Worm (Caenorhabditis elegans): ENCODE data around the gene unc-32.

unc-32 gene

DNA sequence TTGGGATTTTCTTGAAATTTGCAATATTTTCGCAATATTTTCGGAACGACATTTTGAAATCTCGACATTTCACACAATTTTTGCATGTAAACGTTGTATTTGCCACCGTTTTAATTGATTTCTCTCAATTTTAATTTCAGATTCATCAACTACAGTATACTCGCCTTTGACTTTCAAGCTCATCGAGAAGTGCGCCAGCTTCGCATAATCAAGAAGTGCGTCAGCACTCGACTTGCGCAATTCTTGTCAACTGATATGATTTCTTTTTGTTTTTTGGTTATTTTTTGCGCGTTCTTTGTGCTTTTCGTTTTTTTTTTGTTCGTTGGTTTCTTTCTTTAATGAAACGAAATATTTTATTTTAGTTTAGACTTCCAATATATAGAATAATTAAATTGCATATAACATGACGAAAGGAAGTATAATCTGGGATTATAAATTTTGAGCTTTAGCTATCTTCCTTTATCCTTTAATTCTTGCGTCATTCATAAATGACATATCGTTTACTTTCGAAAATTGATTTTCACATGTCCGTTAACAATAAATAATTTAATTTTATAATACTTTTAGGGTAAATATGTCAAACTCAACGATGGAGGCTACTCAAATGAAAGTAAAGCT lies 18.1 kb upstream of the unc-32 start, which contains the start of gene famh-136 (continued):
- TF ChIP-seq nhr-237 (tag; optimal IDR thresholded peaks at IDR 0.05) (no peak), fkh-10 (GFP tag; optimal IDR thresholded peaks at IDR 0.05) (peak; percentile 37), egl-43 (GFP tag; IDR thresholded peaks at IDR 0.05) (no peak), cey-2 (tag; optimal IDR thresholded peaks at IDR 0.05; ENCODE audit: borderline replicate concordance, insufficient read depth) (no peak), lir-3 (tag; optimal IDR thresholded peaks at IDR 0.05) (no peak), pha-4 (GFP tag; IDR thresholded peaks at IDR 0.05) (peak; percentile 76), pha-4 (tag; optimal IDR thresholded peaks at IDR 0.05) (peak; percentile 89), nhr-76 (tag; optimal IDR thresholded peaks at IDR 0.05) (no peak), R02D3.7 (tag; optimal IDR thresholded peaks at IDR 0.05) (no peak), ces-1 (GFP tag; optimal IDR thresholded peaks at IDR 0.05) (no peak), ztf-7 (tag; optimal IDR thresholded peaks at IDR 0.05) (peak; percentile 64), lin-39 (tag; optimal IDR thresholded peaks at IDR 0.05) (no peak), nhr-41 (GFP tag; IDR thresholded peaks at IDR 0.05) (no peak), T20F7.1 (GFP tag; optimal IDR thresholded peaks at IDR 0.05) (peak; percentile 82), mxl-2 (GFP tag; conservative IDR thresholded peaks at IDR 0.05) (no peak), dmd-6 (GFP tag; IDR thresholded peaks at IDR 0.05) (peak; percentile 91), dpl-1 (GFP tag; optimal IDR thresholded peaks at IDR 0.05) (peak; percentile 85), ceh-82 (tag; optimal IDR thresholded peaks at IDR 0.05) (no peak), dmd-8 (GFP tag; IDR thresholded peaks at IDR 0.05) (no peak), ceh-62 (tag; optimal IDR thresholded peaks at IDR 0.05) (no peak), lin-38 (GFP tag; IDR thresholded peaks at IDR 0.05) (peak; percentile 85), skn-1 (tag; optimal IDR thresholded peaks at IDR 0.05) (no peak), nhr-48 (tag; optimal IDR thresholded peaks at IDR 0.05) (peak; percentile 79), nhr-111 (GFP tag; optimal IDR thresholded peaks at IDR 0.05) (no peak), lin-15B (tag; optimal IDR thresholded peaks at IDR 0.05) (no peak), nhr-28 (tag; optimal IDR thresholded peaks at IDR 0.05) (peak; percentile 82), lin-29 (GFP tag; IDR thresholded peaks at IDR 0.05) (no peak), dmd-9 (GFP tag; IDR thresholded peaks at IDR 0.05) (no peak), hmg-1.1 (GFP tag; IDR thresholded peaks at IDR 0.05) (peak; percentile 79), ceh-44 (GFP tag; IDR thresholded peaks at IDR 0.05) (no peak), Y105C5A.15 (GFP tag; IDR thresholded peaks at IDR 0.05) (no peak), Y75B8A.6 (GFP tag; IDR thresholded peaks at IDR 0.05) (no peak), D1046.2 (GFP tag; IDR thresholded peaks at IDR 0.05) (0 out of 2 replicates have a peak, but pooled peaks have one; percentile 11), daf-8 (GFP tag; IDR thresholded peaks at IDR 0.05) (no peak), spr-3 (GFP tag; optimal IDR thresholded peaks at IDR 0.05) (peak; percentile 38), ceh-20 (GFP tag; IDR thresholded peaks at IDR 0.05) (0 out of 2 replicates have a peak, but pooled peaks have one; percentile 52), unc-130 (GFP tag; optimal IDR thresholded peaks at IDR 0.05) (peak; percentile 43), fos-1 (tag; optimal IDR thresholded peaks at IDR 0.05) (peak; percentile 35), F49E8.2 (tag; optimal IDR thresholded peaks at IDR 0.05; ENCODE audit: borderline replicate concordance) (peak; percentile 11), ceh-28 (tag; optimal IDR thresholded peaks at IDR 0.05) (no peak), hif-1 (tag; optimal IDR thresholded peaks at IDR 0.05) (peak in 1 of 2 experiments; percentile 73), F44E2.7 (GFP tag; IDR thresholded peaks at IDR 0.05) (no peak), lim-7 (GFP tag; IDR thresholded peaks at IDR 0.05) (no peak), snpc-1.2 (GFP tag; IDR thresholded peaks at IDR 0.05) (no peak), dve-1 (tag; optimal IDR thresholded peaks at IDR 0.05; ENCODE audit: insufficient read depth) (peak; percentile 98), nhr-6 (tag; optimal IDR thresholded peaks at IDR 0.05) (peak; percentile 65), mes-2 (tag; optimal IDR thresholded peaks at IDR 0.05; ENCODE audit: poor library complexity, severe bottlenecking) (peak; percentile 85), madf-9 (GFP tag; conservative IDR thresholded peaks at IDR 0.05) (0 out of 2 replicates have a peak, but pooled peaks have one; percentile 33), mdl-1 (tag; optimal IDR thresholded peaks at IDR 0.05) (peak in 1 of 2 experiments; percentile 56), saeg-2 (GFP tag; IDR thresholded peaks at IDR 0.05) (0 out of 2 replicates have a peak, but pooled peaks have one; percentile 56)

Data from whole organism, L4 larva.